Worm (Caenorhabditis elegans) whole organism, L4 larva: Measurements from ENCODE around the gene ubh-1.

Experiments used
- Y75B8A.6 ChIP-seq: fragments of 200-800 bp; sonication (Bioruptor generic); IDR thresholded peaks from 2 replicates; pipeline ENCODE4 v1.3.6; 2022; ENCODE audit warnings: missing genetic modification reagents, missing genetic modification characterization, missing compliant biosample characterization
- ceh-82 ChIP-seq: sonication (generic microtip); optimal IDR thresholded peaks from 2 replicates; lab custom pipeline; 2017; ENCODE audit warnings: missing biosample characterization, missing genetic modification characterization
- snpc-4 ChIP-seq: fragments of 150-350 bp; optimal IDR thresholded peaks from 2 replicates; lab custom pipeline; 2014; ENCODE audit warnings: missing biosample characterization, missing genetic modification characterization
- spr-3 ChIP-seq: fragments of 200-800 bp; sonication (Bioruptor generic); optimal IDR thresholded peaks from 2 replicates; lab custom pipeline; 2018; ENCODE audit warnings: mild to moderate bottlenecking, missing genetic modification characterization, missing compliant biosample characterization
- unc-62 ChIP-seq, 3 experiments: fragments of 150-350 bp in 1 of 3; sonication (generic microtip); optimal IDR thresholded peaks in 2 of 3; peaks in 1 of 3; 1 replicate in 1 of 3; 2 replicates in 2 of 3; lab custom pipeline; 2014 to 2017; ENCODE audit warnings: missing biosample characterization in 3 of 3, missing genetic modification characterization in 3 of 3, missing genetic modification reagents in 3 of 3, missing genotype in 1 of 3
- zip-2 ChIP-seq: fragments of 150-350 bp; optimal IDR thresholded peaks from 2 replicates; lab custom pipeline; 2014; ENCODE audit warnings: missing biosample characterization, missing genetic modification characterization

DNA sequence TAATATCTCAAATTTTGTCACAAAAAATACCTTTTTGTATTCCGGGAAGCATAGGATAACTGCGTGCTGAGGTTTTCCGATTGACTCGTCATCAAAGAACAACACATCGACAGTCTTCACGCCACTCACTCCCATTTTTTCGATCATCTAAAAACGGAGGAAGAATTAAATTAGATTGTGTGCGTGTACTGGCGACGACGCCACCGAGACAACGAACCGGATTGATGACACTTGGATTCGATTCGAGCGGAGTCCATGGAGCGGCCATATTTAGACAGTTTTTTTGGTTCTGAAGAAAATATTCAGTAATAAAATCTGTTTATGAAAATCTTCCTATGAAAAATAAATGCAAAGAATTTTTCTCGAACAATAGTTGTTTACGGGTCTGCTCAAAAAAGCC is at the start of gene ubh-1:
- TF ChIP-seq zip-2 (tag; lab: Kevin White, UChicago) (no peak), snpc-4 (tag; lab: Kevin White, UChicago) (no peak), Y75B8A.6 (GFP tag; lab: Robert Waterston, UW) (no peak), spr-3 (no peak), unc-62 (GFP tag; optimal IDR thresholded peaks at IDR 0.05 in 1 of 2; lab: Kevin White, UChicago) (peak in 1 of 2 experiments; percentile 96), unc-62 (tag; optimal IDR thresholded peaks at IDR 0.05; lab: Kevin White, UChicago) (no peak), ceh-82 (tag; lab: Kevin White, UChicago) (no peak)
